Worm (Caenorhabditis elegans): Measurements from ENCODE around the gene fbxa-29.

The fbxa-29 gene

DNA sequence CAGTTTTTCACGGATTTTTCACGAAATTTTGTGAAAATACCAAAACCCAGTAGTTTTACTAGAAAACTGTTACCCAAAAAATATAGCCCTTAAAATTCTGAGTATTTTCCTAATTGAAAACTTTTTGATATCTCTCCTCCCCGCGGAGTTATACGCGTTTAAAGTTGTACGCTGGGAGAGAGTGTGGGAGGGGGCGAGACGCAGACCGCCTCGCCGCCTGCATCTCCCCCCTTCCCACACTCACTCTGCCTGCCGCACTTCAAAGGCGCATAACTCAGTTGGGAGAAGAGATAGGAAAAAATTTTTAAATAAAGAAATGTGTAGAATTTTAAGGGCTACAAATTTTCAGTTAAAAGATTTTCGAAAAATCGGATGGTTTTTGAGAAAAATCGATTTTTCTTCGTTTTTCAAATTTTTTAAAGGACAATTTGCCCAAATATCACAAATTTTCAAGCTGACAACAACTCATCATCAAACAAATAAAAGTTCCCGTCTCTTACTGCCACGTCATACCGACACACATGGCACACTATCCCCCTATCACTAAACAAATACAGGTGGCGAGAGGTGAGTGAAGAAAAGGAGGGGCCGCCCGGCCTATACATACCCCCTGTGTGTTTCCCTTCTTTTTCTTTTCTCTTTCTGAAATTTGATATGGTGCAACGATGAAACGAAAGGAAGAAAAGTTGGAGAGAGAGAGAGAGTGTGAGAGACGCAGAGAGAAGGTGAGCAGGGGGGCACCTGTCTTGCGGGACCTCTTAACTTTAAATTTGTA, 50.0 kb downstream of the fbxa-29 start (continued):
- no peak for TF ChIP-seq unc-62 (GFP tag; optimal IDR thresholded peaks at IDR 0.05 in 1 of 2)
- TF ChIP-seq unc-62 (tag; optimal IDR thresholded peaks at IDR 0.05): no peak
- peak; percentile 69 for TF ChIP-seq mes-2 (tag; optimal IDR thresholded peaks at IDR 0.05; ENCODE audit: poor library complexity, severe bottlenecking)
- no peak for TF ChIP-seq T20F7.1 (GFP tag; optimal IDR thresholded peaks at IDR 0.05)
- no peak for TF ChIP-seq nhr-42 (GFP tag; IDR thresholded peaks at IDR 0.05)
- no peak for TF ChIP-seq dmd-9 (GFP tag; IDR thresholded peaks at IDR 0.05)
- TF ChIP-seq mxl-3 (GFP tag; optimal IDR thresholded peaks at IDR 0.05): peak; percentile 48
- peak; percentile 46 for TF ChIP-seq mep-1 (tag; optimal IDR thresholded peaks at IDR 0.05)
- no peak for TF ChIP-seq lim-7 (GFP tag; IDR thresholded peaks at IDR 0.05)
- no peak for TF ChIP-seq unc-39 (tag; optimal IDR thresholded peaks at IDR 0.05)
- peak in 1 of 2 experiments; percentile 31 for TF ChIP-seq lsy-2 (tag; optimal IDR thresholded peaks at IDR 0.05)

DNA sequence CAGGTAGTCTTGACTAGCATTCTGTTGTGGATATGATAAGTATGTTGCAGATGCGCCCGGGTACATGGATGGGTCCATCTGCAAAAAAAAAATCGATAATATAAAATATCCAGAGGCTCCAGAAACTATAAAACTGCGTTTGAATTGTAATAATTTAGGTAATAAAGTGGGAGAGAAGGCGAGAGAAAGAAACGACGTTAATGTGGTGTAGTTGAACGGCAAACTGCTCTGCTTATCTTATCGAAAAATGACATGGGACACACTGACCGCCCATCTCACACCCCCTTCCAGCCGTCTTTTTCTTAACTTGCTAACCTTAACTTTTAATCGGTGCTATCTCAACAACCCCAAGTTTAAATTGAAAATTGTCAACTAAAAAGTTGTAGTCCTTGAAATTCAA, 51.5 kb downstream of the fbxa-29 start:
- peak; percentile 83 for TF ChIP-seq pqm-1 (tag; optimal IDR thresholded peaks at IDR 0.05)
- no peak for TF ChIP-seq mes-2 (tag; optimal IDR thresholded peaks at IDR 0.05; ENCODE audit: poor library complexity, severe bottlenecking)
- no peak for TF ChIP-seq duxl-1 (tag; optimal IDR thresholded peaks at IDR 0.05; ENCODE audit: poor library complexity)
- TF ChIP-seq lin-13 (GFP tag; optimal IDR thresholded peaks at IDR 0.05): no peak
- no peak for TF ChIP-seq lir-3 (tag; optimal IDR thresholded peaks at IDR 0.05)
- TF ChIP-seq lin-29 (GFP tag; IDR thresholded peaks at IDR 0.05): no peak
- TF ChIP-seq ceh-28 (tag; optimal IDR thresholded peaks at IDR 0.05): peak; percentile 25
- no peak for TF ChIP-seq nhr-102 (tag; optimal IDR thresholded peaks at IDR 0.05)
- no peak for TF ChIP-seq lim-7 (GFP tag; IDR thresholded peaks at IDR 0.05)
- TF ChIP-seq mdl-1 (tag; optimal IDR thresholded peaks at IDR 0.05): no peak
- TF ChIP-seq hlh-11 (tag; optimal IDR thresholded peaks at IDR 0.05): peak; percentile 26
- TF ChIP-seq Y75B8A.6 (GFP tag; IDR thresholded peaks at IDR 0.05): no peak
- TF ChIP-seq nhr-28 (tag; optimal IDR thresholded peaks at IDR 0.05): peak; percentile 79
- no peak for TF ChIP-seq attf-4 (tag; optimal IDR thresholded peaks at IDR 0.05)
- TF ChIP-seq cey-2 (tag; optimal IDR thresholded peaks at IDR 0.05; ENCODE audit: borderline replicate concordance, insufficient read depth): no peak
- no peak for TF ChIP-seq fkh-10 (GFP tag; optimal IDR thresholded peaks at IDR 0.05)
- TF ChIP-seq Y48G9A.11 (GFP tag; IDR thresholded peaks at IDR 0.05): no peak
- no peak for TF ChIP-seq ceh-32 (tag; optimal IDR thresholded peaks at IDR 0.05; ENCODE audit: poor library complexity)
- TF ChIP-seq ama-1 (optimal IDR thresholded peaks at IDR 0.05): no peak
- TF ChIP-seq arid-1 (GFP tag; conservative IDR thresholded peaks at IDR 0.05): no peak
- TF ChIP-seq zfp-2 (tag; optimal IDR thresholded peaks at IDR 0.05): no peak
- TF ChIP-seq hlh-30 (tag; optimal IDR thresholded peaks at IDR 0.05; ENCODE audit: insufficient read depth): peak; percentile 5
- TF ChIP-seq unc-62 (GFP tag; optimal IDR thresholded peaks at IDR 0.05 in 1 of 2): peak in 1 of 2 experiments; percentile 51
- TF ChIP-seq unc-62 (tag; optimal IDR thresholded peaks at IDR 0.05): no peak
- peak; percentile 46 for TF ChIP-seq dmd-6 (GFP tag; IDR thresholded peaks at IDR 0.05)
- peak; percentile 8 for TF ChIP-seq dve-1 (tag; optimal IDR thresholded peaks at IDR 0.05; ENCODE audit: insufficient read depth)
- no peak for TF ChIP-seq snpc-1.2 (GFP tag; IDR thresholded peaks at IDR 0.05)
- no peak for TF ChIP-seq daf-16 (GFP tag; optimal IDR thresholded peaks at IDR 0.05)
- peak; percentile 31 for TF ChIP-seq daf-16 (tag; optimal IDR thresholded peaks at IDR 0.05)

Measured in whole organism, L4 larva.